Worm (Caenorhabditis elegans): ENCODE results near the gene mapk-15.

ce11 chrIII:6095654-6096053 lies 28.0 kb downstream of the mapk-15 start:
- TF ChIP-seq him-1 (tag; optimal IDR thresholded peaks at IDR 0.05) = no peak
- TF ChIP-seq W03F9.2 (tag; optimal IDR thresholded peaks at IDR 0.05) = no peak
